Fruit fly (Drosophila melanogaster): ENCODE data around the gene Liprin-alpha.

The Liprin-alpha gene

DNA sequence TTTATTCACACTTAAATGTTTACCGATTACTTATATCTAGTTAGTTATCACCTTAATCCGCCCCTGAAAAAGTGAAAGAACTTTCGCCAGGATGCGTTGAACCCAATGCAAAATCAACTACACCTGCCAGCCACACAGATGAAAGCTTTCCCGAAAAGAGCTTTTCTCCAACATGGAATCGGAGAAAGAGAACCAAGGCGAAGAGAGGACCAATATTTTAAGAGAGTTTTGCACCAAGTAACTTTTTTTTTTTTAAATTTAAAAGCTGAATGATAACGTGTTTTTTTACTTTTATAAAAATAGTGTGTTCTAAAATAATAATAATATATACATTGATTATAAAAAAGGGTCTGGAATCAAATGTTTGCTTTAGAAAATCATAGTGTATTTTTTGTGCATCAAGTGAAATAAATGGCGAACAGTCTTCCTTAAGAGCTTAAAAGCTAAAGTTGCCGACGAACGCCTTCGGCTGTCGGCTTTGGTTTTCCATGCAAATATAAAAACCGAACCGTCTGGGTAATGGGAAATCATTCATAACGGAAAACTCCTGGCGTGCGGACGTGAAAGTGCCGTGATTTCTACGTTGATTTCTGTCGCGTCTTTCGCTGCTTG lies 18.4 kb downstream of the Liprin-alpha start, which contains the start of gene meng:
Gene meng (plus strand): TSS at position 523 of the 612 bp plus-strand sequence.
- no peak for TF ChIP-seq Myc (optimal IDR thresholded peaks at IDR 0.05)
- TF ChIP-seq ttk (optimal IDR thresholded peaks at IDR 0.05) = no peak
- no peak for TF ChIP-seq Sin3A (optimal IDR thresholded peaks at IDR 0.05)
- TF ChIP-seq h (optimal IDR thresholded peaks at IDR 0.05) = no peak
- TF ChIP-seq psq (optimal IDR thresholded peaks at IDR 0.05) = no peak
- TF ChIP-seq insv (optimal IDR thresholded peaks at IDR 0.05) = no peak

DNA sequence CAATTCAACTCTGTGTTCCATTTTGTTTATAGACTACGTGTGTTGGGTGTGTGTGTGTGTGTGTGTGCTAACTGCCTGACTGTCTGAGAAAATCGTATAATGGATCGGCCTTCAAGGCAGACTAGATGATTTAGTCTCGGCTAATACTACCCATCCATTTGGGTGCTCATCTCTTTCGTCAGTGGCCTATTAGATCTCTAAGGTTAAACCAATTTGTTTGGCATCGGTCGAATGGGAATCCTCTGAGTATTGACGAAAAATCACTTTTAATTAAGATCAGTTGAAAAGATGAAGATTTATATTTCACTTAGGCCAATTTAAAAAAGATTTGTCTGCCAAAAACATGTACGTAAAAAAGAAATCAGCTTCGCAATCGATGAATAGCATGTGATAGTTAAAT lies 21.8 kb downstream of the Liprin-alpha start, which contains the start of gene CG31910:
Gene CG31910 (minus strand): TSS at position 101 of the 400 bp plus-strand sequence.
- TF ChIP-seq ttk (optimal IDR thresholded peaks at IDR 0.05) (no peak), psq (optimal IDR thresholded peaks at IDR 0.05) (no peak), Sin3A (optimal IDR thresholded peaks at IDR 0.05) (no peak), Myc (optimal IDR thresholded peaks at IDR 0.05) (no peak), h (optimal IDR thresholded peaks at IDR 0.05) (no peak)

DNA sequence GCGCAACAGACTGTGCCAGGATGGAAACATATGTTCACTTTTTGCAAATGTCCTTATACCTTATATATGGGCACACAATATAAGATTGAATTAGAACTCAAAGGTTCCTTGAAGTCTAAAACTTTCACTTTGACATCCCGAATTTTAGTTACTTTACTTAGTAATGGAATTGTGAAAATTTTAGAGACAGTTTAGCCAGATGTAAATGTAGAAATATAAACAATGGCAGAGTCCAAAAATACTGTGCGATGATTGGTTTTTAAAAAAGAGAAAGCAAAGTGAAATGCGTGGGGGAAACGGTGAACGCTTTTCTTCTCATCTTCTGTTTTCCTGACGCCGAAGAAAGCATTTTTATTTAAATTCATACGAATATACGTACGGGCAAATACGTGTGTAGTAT lies 24.1 kb downstream of the Liprin-alpha start, which contains the start of gene CG44271:
Gene CG44271 (minus strand): TSS at position 101 of the 400 bp plus-strand sequence.
- TF ChIP-seq Sin3A (optimal IDR thresholded peaks at IDR 0.05) (no peak), insv (optimal IDR thresholded peaks at IDR 0.05) (no peak), psq (optimal IDR thresholded peaks at IDR 0.05) (no peak), ttk (optimal IDR thresholded peaks at IDR 0.05) (no peak), Myc (optimal IDR thresholded peaks at IDR 0.05) (no peak), h (optimal IDR thresholded peaks at IDR 0.05) (no peak)

DNA sequence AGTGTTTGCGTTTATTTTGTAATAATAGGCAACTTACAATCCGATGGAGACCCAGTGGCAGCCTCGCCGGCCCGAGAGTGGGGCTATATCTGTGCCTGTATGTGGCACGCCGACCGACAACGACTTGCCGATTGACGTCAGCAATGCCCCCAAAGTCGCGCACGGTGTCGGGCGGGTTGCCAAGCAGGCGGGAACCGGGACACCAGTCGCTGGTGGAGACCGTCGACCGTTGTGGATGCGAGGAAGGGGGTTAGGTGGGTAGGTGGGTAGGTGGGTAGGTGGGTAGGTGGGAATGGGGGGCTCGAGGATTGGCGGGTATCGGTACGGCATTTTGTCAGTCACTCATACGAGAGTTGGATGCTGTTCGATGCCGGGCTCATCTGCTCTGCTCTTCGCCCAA lies 27.3 kb downstream of the Liprin-alpha start:
- TF ChIP-seq psq (optimal IDR thresholded peaks at IDR 0.05) (no peak), h (optimal IDR thresholded peaks at IDR 0.05) (no peak), Myc (optimal IDR thresholded peaks at IDR 0.05) (no peak), ttk (optimal IDR thresholded peaks at IDR 0.05) (no peak), Sin3A (optimal IDR thresholded peaks at IDR 0.05) (no peak), insv (optimal IDR thresholded peaks at IDR 0.05) (no peak)

DNA sequence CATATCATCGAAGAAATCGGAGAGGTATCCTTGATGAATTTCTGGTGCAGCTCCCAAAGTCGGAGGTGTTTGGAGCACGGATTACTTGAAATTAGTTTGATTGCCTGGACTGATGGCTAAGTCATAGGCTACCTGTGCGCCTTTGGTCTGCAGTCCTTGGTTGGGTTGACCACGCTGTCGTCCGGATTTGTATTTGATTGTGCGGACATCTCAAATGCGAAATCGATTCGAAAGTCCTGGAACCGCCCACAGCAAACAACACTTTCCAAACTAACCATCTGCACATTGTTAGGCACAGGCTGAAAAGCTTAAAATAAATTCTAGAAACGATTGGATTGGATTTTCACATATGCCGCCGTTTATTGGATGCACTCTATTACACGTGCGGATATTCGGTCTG lies 35.8 kb downstream of the Liprin-alpha start, which contains the start of gene CG11322:
Gene CG11322 (minus strand): TSS at position 101 of the 400 bp plus-strand sequence.
- TF ChIP-seq Myc (optimal IDR thresholded peaks at IDR 0.05) = no peak
- TF ChIP-seq ttk (optimal IDR thresholded peaks at IDR 0.05) = no peak
- no peak for TF ChIP-seq Sin3A (optimal IDR thresholded peaks at IDR 0.05)
- TF ChIP-seq psq (optimal IDR thresholded peaks at IDR 0.05) = no peak
- no peak for TF ChIP-seq h (optimal IDR thresholded peaks at IDR 0.05)
- no peak for TF ChIP-seq insv (optimal IDR thresholded peaks at IDR 0.05)

DNA sequence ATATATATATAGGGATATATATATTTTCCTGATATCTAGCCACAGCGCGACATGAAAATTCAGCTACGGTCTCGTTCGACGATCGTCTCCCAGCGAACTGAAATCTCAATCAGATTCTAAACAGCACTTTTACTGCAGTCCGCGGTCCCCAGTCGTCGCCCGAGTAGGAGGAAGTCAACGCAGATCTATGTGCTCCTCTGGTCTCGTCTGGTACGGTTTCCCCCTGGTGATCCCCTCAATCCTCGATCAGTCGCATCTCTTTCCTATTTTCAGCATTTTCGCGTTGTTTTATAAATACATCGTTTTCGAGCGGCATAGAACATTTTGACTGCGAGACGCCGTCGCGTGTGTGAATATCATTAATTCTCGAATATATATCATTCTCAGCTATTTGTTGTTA lies 49.0 kb downstream of the Liprin-alpha start, which contains the start of gene LUBEL:
Gene LUBEL (minus strand): TSS at position 101 of the 400 bp plus-strand sequence.
- TF ChIP-seq ttk (optimal IDR thresholded peaks at IDR 0.05) (no peak), h (optimal IDR thresholded peaks at IDR 0.05) (no peak), Myc (optimal IDR thresholded peaks at IDR 0.05) (no peak), Sin3A (optimal IDR thresholded peaks at IDR 0.05) (no peak), psq (optimal IDR thresholded peaks at IDR 0.05) (no peak), insv (optimal IDR thresholded peaks at IDR 0.05) (no peak)

DNA sequence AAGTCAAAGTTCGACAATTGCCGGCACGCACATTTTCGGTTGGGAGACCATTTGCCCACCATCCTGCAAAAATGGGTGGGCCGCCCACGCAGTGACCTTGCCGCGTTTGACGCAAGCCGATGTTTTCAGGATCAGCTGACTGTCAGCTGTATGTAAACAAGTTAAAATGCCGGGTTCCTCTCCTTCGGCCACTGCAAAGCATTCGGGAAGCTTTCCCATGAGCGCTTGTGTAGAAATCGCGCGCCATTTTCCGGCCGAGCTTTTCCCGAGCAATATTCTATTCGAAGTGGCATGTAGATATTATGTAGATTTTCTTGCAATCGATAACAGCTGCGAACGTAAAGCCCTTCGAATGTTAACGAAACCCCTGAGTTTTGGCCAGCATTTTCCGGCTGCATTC lies 49.9 kb downstream of the Liprin-alpha start, which contains the start of gene CG17378:
Gene CG17378 (plus strand): TSS at position 397 of the 400 bp plus-strand sequence.
- no peak for TF ChIP-seq ttk (optimal IDR thresholded peaks at IDR 0.05)

DNA sequence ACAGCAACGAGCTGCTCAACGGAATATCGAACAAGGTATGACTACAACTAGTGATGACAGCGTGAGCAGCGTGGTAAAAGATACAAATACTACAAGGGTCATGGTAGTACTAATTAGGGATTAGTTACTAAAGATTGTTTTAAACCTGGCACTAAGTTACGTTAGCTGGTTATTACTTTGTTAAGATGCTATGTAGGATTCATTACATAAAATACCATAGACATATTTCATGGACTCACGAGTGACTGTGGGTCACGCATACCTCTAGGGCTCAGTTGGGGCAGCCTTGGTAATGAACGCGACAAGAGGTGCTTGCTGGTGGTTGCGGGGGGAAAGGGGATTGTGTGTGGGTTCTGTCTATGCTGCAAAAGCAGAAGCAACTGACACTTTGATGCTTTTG lies 51.1 kb downstream of the Liprin-alpha start:
- TF ChIP-seq insv (optimal IDR thresholded peaks at IDR 0.05) (no peak), Sin3A (optimal IDR thresholded peaks at IDR 0.05) (no peak), ttk (optimal IDR thresholded peaks at IDR 0.05) (no peak), Myc (optimal IDR thresholded peaks at IDR 0.05) (no peak), h (optimal IDR thresholded peaks at IDR 0.05) (no peak), psq (optimal IDR thresholded peaks at IDR 0.05) (no peak)

All from Kc167 (cell line).